Worm (Caenorhabditis elegans) whole organism, L4/young adult: ENCODE measurements around the gene Y55B1BL.1.

Source experiments
- dao-5 ChIP-seq: sonication (generic microtip); optimal IDR thresholded peaks from 2 replicates; lab custom pipeline; 2016; ENCODE audit warnings: missing genotype, missing genetic modification characterization, moderate library complexity, missing compliant biosample characterization
- him-1 ChIP-seq: sonication (generic microtip); optimal IDR thresholded peaks from 2 replicates; lab custom pipeline; 2016; ENCODE audit warnings: missing genotype, missing genetic modification reagents, missing genetic modification characterization, missing compliant biosample characterization

ce11 chrIII:365649-366048, 36.5 kb upstream of the Y55B1BL.1 start, which contains the start of gene pll-1:
- no peak for TF ChIP-seq him-1 (tag; lab: Kevin White, UChicago)
- no peak for TF ChIP-seq dao-5
